Fruit fly (Drosophila melanogaster) whole organism, prepupa: ENCODE measurements around the gene Nepl20.
A peak's percentile ranks its signal among the peaks of the same experiment; 100 is the strongest.

Experiments
- Blimp-1 ChIP-seq: fragments of 200-800 bp; sonication (Bioruptor generic); optimal IDR thresholded peaks from 3 replicates; lab custom pipeline; 2017; ENCODE audit warnings: missing biosample characterization, missing genetic modification characterization, mild to moderate bottlenecking, moderate library complexity, missing genetic modification reagents
- CG10669 ChIP-seq: fragments of 200-800 bp; sonication (Bioruptor generic); optimal IDR thresholded peaks from 3 replicates; lab custom pipeline; 2018; ENCODE audit warnings: missing biosample characterization, mild to moderate bottlenecking, missing genetic modification characterization, moderate library complexity
- CG11294 ChIP-seq: fragments of 200-800 bp; sonication (Bioruptor generic); IDR thresholded peaks from 2 replicates; pipeline ENCODE4 v1.3.6; 2022; ENCODE audit warnings: missing biosample characterization, missing genetic modification characterization
- CG11762 ChIP-seq: fragments of 200-800 bp; sonication (Bioruptor generic); optimal IDR thresholded peaks from 3 replicates; lab custom pipeline; 2016; ENCODE audit warnings: missing biosample characterization, missing genetic modification characterization; ENCODE audit not compliant: insufficient read depth
- CG11902 ChIP-seq: fragments of 200-800 bp; sonication (Bioruptor generic); optimal IDR thresholded peaks from 3 replicates; lab custom pipeline; 2016; ENCODE audit warnings: missing biosample characterization, missing genetic modification characterization
- CG15336 ChIP-seq: fragments of 200-800 bp; sonication (Bioruptor generic); IDR thresholded peaks from 2 replicates; pipeline ENCODE4 v1.3.6; 2022; ENCODE audit warnings: missing biosample characterization, missing genetic modification characterization
- CG1621 ChIP-seq: fragments of 200-800 bp; sonication (Bioruptor generic); optimal IDR thresholded peaks from 3 replicates; lab custom pipeline; 2018; ENCODE audit warnings: missing biosample characterization, mild to moderate bottlenecking, missing genetic modification characterization
- CG16779 ChIP-seq: fragments of 200-800 bp; sonication (Bioruptor generic); optimal IDR thresholded peaks from 3 replicates; lab custom pipeline; 2017; ENCODE audit warnings: missing biosample characterization, mild to moderate bottlenecking, missing genetic modification characterization
- CG3032 ChIP-seq: fragments of 200-800 bp; optimal IDR thresholded peaks from 2 replicates; lab custom pipeline; 2019; ENCODE audit warnings: missing biosample characterization, mild to moderate bottlenecking, missing genetic modification characterization, moderate library complexity
- CG31627 ChIP-seq: fragments of 200-800 bp; sonication (Bioruptor generic); optimal IDR thresholded peaks from 3 replicates; lab custom pipeline; 2016; ENCODE audit warnings: missing biosample characterization, missing genetic modification characterization
- CG34406 ChIP-seq: fragments of 200-800 bp; sonication (Bioruptor generic); optimal IDR thresholded peaks from 3 replicates; lab custom pipeline; 2016; ENCODE audit warnings: missing biosample characterization, missing genetic modification characterization
- CG4318 ChIP-seq: fragments of 200-800 bp; sonication (Bioruptor generic); optimal IDR thresholded peaks from 3 replicates; lab custom pipeline; 2017; ENCODE audit warnings: missing biosample characterization, mild to moderate bottlenecking, missing genetic modification characterization
- CG6163 ChIP-seq: fragments of 200-800 bp; sonication (Bioruptor generic); IDR thresholded peaks from 3 replicates; pipeline ENCODE4 v1.3.6; 2022; ENCODE audit warnings: missing biosample characterization, missing genetic modification characterization
- CG6276 ChIP-seq: fragments of 200-800 bp; sonication (Bioruptor generic); optimal IDR thresholded peaks from 2 replicates; lab custom pipeline; 2017; ENCODE audit warnings: missing biosample characterization, mild to moderate bottlenecking, missing genetic modification characterization
- CG6792 ChIP-seq: fragments of 200-800 bp; sonication (Bioruptor generic); optimal IDR thresholded peaks from 3 replicates; lab custom pipeline; 2016; ENCODE audit warnings: missing biosample characterization, missing genetic modification characterization
- CG6808 ChIP-seq: fragments of 200-800 bp; sonication (Bioruptor generic); optimal IDR thresholded peaks from 3 replicates; lab custom pipeline; 2017; ENCODE audit warnings: missing biosample characterization, missing genetic modification characterization, mild to moderate bottlenecking, moderate library complexity, missing genetic modification reagents
- CG6854 ChIP-seq: fragments of 200-800 bp; sonication (Bioruptor generic); optimal IDR thresholded peaks from 2 replicates; lab custom pipeline; 2017; ENCODE audit warnings: missing biosample characterization, mild to moderate bottlenecking, missing genetic modification characterization
- CG8632 ChIP-seq: fragments of 200-800 bp; sonication (Bioruptor generic); optimal IDR thresholded peaks from 3 replicates; lab custom pipeline; 2016; ENCODE audit warnings: missing biosample characterization, missing genetic modification characterization
- Eip75B ChIP-seq: fragments of 200-800 bp; sonication (Bioruptor generic); optimal IDR thresholded peaks from 3 replicates; lab custom pipeline; 2016; ENCODE audit warnings: missing biosample characterization, missing genetic modification characterization
- Eip78C ChIP-seq: fragments of 200-800 bp; sonication (Bioruptor generic); peaks from one replicate; lab custom pipeline; 2016; ENCODE audit warnings: missing biosample characterization, missing genetic modification characterization
- Eip93F ChIP-seq: fragments of 200-800 bp; sonication (Bioruptor generic); optimal IDR thresholded peaks from 2 replicates; lab custom pipeline; 2016; ENCODE audit warnings: missing biosample characterization, mild to moderate bottlenecking, missing genetic modification characterization
- Ets21C ChIP-seq: fragments of 200-800 bp; sonication (Bioruptor generic); optimal IDR thresholded peaks from 3 replicates; lab custom pipeline; 2016; ENCODE audit warnings: missing biosample characterization, missing genetic modification characterization
- Ets96B ChIP-seq: fragments of 200-800 bp; optimal IDR thresholded peaks from 2 replicates; lab custom pipeline; 2019; ENCODE audit warnings: missing biosample characterization, mild to moderate bottlenecking, missing genetic modification characterization, moderate library complexity
- Gug ChIP-seq: fragments of 200-800 bp; sonication (Bioruptor generic); IDR thresholded peaks from 2 replicates; pipeline ENCODE4 v1.3.6; 2022; ENCODE audit warnings: missing biosample characterization, missing genetic modification characterization
- Hr38 ChIP-seq: sonication (Bioruptor generic); optimal IDR thresholded peaks from 2 replicates; lab custom pipeline; 2016; ENCODE audit warnings: missing biosample characterization, missing genetic modification characterization
- Lpt ChIP-seq: fragments of 200-800 bp; sonication (Bioruptor generic); optimal IDR thresholded peaks from 3 replicates; lab custom pipeline; 2016; ENCODE audit warnings: missing biosample characterization, missing genetic modification characterization
- Met ChIP-seq: fragments of 200-800 bp; sonication (Bioruptor generic); optimal IDR thresholded peaks from 3 replicates; lab custom pipeline; 2016; ENCODE audit warnings: missing biosample characterization, missing genetic modification characterization
- OdsH ChIP-seq: fragments of 200-800 bp; sonication (Bioruptor generic); optimal IDR thresholded peaks from 3 replicates; lab custom pipeline; 2016; ENCODE audit warnings: missing biosample characterization, missing genetic modification characterization
- Sox102F ChIP-seq: fragments of 200-800 bp; sonication (Bioruptor generic); optimal IDR thresholded peaks from 2 replicates; lab custom pipeline; 2016; ENCODE audit warnings: missing biosample characterization, mild to moderate bottlenecking, missing genetic modification characterization
- Sox15 ChIP-seq: fragments of 200-800 bp; sonication (Bioruptor generic); optimal IDR thresholded peaks from 3 replicates; lab custom pipeline; 2016; ENCODE audit warnings: missing biosample characterization, missing genetic modification characterization
- achi ChIP-seq: fragments of 200-800 bp; sonication (Bioruptor generic); optimal IDR thresholded peaks from 3 replicates; lab custom pipeline; 2016; ENCODE audit warnings: missing biosample characterization, missing genetic modification characterization
- acj6 ChIP-seq: fragments of 200-800 bp; sonication (Bioruptor generic); optimal IDR thresholded peaks from 3 replicates; lab custom pipeline; 2016; ENCODE audit warnings: missing biosample characterization, missing genetic modification characterization
- cyc ChIP-seq: fragments of 200-800 bp; sonication (Bioruptor generic); optimal IDR thresholded peaks from 3 replicates; lab custom pipeline; 2016; ENCODE audit warnings: missing biosample characterization, missing genetic modification characterization
- dac ChIP-seq: fragments of 200-800 bp; sonication (Bioruptor generic); optimal IDR thresholded peaks from 2 replicates; lab custom pipeline; 2017; ENCODE audit warnings: missing biosample characterization, mild to moderate bottlenecking, missing genetic modification characterization
- eg ChIP-seq: fragments of 200-800 bp; sonication (Bioruptor generic); IDR thresholded peaks from 3 replicates; pipeline ENCODE4 v1.3.6; 2022; ENCODE audit warnings: missing biosample characterization, missing genetic modification characterization
- fd59A ChIP-seq: fragments of 200-800 bp; sonication (Bioruptor generic); optimal IDR thresholded peaks from 2 replicates; lab custom pipeline; 2017; ENCODE audit warnings: missing biosample characterization, mild to moderate bottlenecking, missing genetic modification characterization, missing genetic modification reagents
- fd85E ChIP-seq: fragments of 200-800 bp; sonication (Bioruptor generic); optimal IDR thresholded peaks from 3 replicates; lab custom pipeline; 2016; ENCODE audit warnings: missing biosample characterization, missing genetic modification characterization
- fkh ChIP-seq: fragments of 200-800 bp; sonication (Bioruptor generic); optimal IDR thresholded peaks from 3 replicates; lab custom pipeline; 2017; ENCODE audit warnings: missing biosample characterization, mild to moderate bottlenecking, missing genetic modification characterization, moderate library complexity
- lz ChIP-seq: fragments of 200-800 bp; sonication (Bioruptor generic); optimal IDR thresholded peaks from 3 replicates; lab custom pipeline; 2016; ENCODE audit warnings: missing biosample characterization, missing genetic modification characterization
- net ChIP-seq: fragments of 200-800 bp; sonication (Bioruptor generic); optimal IDR thresholded peaks from 3 replicates; lab custom pipeline; 2016; ENCODE audit warnings: missing biosample characterization, missing genetic modification characterization
- spab ChIP-seq: fragments of 200-800 bp; sonication (Bioruptor generic); optimal IDR thresholded peaks from 2 replicates; lab custom pipeline; 2017; ENCODE audit warnings: missing biosample characterization, mild to moderate bottlenecking, missing genetic modification characterization, missing genetic modification reagents
- ss ChIP-seq, 2 experiments: fragments of 200-800 bp; sonication (Bioruptor generic); optimal IDR thresholded peaks; 2 replicates in 1 of 2; 3 replicates in 1 of 2; lab custom pipeline; 2017 to 2018; ENCODE audit warnings: mild to moderate bottlenecking in 2 of 2, missing biosample characterization in 2 of 2, missing genetic modification characterization in 2 of 2, moderate library complexity in 1 of 2
- svp ChIP-seq: fragments of 200-800 bp; sonication (Bioruptor generic); peaks from one replicate; lab custom pipeline; 2016; ENCODE audit warnings: missing biosample characterization, missing genetic modification characterization
- topi ChIP-seq: fragments of 200-800 bp; sonication (Bioruptor generic); optimal IDR thresholded peaks from 3 replicates; lab custom pipeline; 2016; ENCODE audit warnings: missing biosample characterization, missing genetic modification characterization
- vri ChIP-seq: fragments of 200-800 bp; sonication (Bioruptor generic); optimal IDR thresholded peaks from 3 replicates; lab custom pipeline; 2016; ENCODE audit warnings: missing biosample characterization, mild to moderate bottlenecking, missing genetic modification characterization

Nepl20 gene

DNA sequence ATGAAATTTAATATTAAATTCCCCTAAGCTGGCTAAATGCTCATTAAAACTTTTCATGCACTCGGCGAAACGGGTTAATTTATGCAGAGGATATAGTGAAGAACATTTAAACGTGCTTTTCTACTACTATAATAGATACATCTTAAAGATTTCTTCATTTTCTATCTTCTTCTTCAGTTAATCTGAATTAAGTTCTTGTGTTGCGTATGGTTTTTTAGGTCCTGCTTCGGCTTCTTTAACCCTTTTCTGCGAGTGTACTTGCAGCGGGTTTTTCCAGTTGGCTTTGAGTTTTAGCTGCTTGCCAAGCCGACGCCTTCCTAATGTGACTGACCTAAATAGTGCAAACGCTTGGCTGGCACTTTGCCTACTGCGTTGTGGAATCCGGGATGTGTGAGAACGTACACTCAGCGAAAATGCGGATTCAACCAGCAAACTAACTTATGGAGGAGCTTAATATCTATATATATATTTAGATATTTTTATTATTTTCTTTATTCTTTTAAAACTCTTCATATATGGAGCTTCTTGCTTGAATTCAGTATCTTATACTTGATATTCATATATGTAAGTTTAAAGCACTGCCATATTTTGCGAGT is 29.8 kb upstream of the Nepl20 start (continued):
- TF ChIP-seq CG6854 (GFP tag; lab: Kevin White, UChicago) (no peak), Gug (GFP tag; lab: Robert Waterston, UW) (peak; percentile 61), eg (GFP tag; lab: Robert Waterston, UW) (peak; percentile 86), fd59A (GFP tag; lab: Kevin White, UChicago) (peak; percentile 8), CG16779 (tag; lab: Kevin White, UChicago) (peak; percentile 8), dac (GFP tag; lab: Kevin White, UChicago) (peak; percentile 32), topi (no peak), achi (GFP tag; lab: Kevin White, UChicago) (peak; percentile 1)
- TF ChIP-seq, all 60 proteins: peak for 30

DNA sequence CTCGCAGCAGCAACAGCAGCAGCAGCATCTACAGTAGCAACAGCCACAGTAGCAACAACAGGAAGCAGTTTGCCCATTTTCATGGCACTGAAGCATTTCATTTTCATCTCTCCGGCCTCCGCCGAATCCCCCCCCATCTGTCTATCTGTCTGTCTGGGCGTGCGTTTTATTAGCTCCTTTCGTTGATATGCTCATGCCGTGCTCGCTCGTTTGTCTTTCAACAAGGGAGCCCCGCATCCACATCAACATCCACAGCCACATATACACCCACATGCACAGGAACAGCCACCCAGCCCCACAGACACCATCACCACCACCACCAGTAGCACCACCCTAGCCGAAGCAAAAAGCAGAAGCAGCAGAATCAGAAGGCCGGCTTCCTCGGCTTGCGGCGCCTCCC is 29.1 kb upstream of the Nepl20 start:
- TF ChIP-seq CG4318 (no peak), ss (GFP tag; optimal IDR thresholded peaks at IDR 0.05; lab: Kevin White, UChicago) (peak in 1 of 2 experiments; percentile 58), CG6276 (GFP tag; lab: Kevin White, UChicago) (no peak), CG6808 (GFP tag; lab: Kevin White, UChicago) (no peak), topi (no peak), CG6792 (GFP tag; lab: Kevin White, UChicago) (no peak), Met (no peak), lz (GFP tag; lab: Kevin White, UChicago) (no peak), CG8632 (GFP tag; lab: Kevin White, UChicago) (no peak), Eip78C (no peak), CG3032 (no peak), Eip75B (no peak), CG6854 (GFP tag; lab: Kevin White, UChicago) (peak; percentile 11), CG11294 (no peak), CG1621 (tag; lab: Kevin White, UChicago) (no peak), CG31627 (GFP tag; lab: Kevin White, UChicago) (no peak)

DNA sequence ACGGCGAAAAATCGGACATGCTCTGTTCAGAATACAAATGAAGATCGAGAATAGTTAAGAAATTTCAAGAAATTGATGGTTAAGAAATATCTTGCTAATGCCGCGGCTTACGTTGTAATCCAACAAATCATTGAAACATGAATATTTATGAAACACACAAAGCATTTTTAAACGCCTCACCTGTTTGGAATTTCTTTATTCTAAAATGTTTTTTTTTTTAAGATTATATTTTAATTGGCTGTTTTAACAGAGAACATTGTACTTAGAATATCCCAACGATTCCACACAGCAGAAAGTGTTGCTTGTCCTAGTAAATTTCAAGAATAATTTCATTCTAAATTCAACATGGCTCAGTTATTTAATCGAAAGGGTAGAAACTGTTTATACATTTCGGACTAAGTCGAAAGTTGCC is 28.6 kb upstream of the Nepl20 start:
- TF ChIP-seq Blimp-1 (GFP tag; lab: Kevin White, UChicago), result no peak
- TF ChIP-seq vri (GFP tag; lab: Kevin White, UChicago), result no peak
- TF ChIP-seq Ets96B (tag; lab: Kevin White, UChicago), result peak; percentile 28
- TF ChIP-seq CG1621 (tag; lab: Kevin White, UChicago), result no peak
- TF ChIP-seq CG6854 (GFP tag; lab: Kevin White, UChicago), result no peak
- no peak for TF ChIP-seq fkh
- no peak for TF ChIP-seq CG11294
- peak; percentile 10 for TF ChIP-seq fd59A (GFP tag; lab: Kevin White, UChicago)
- TF ChIP-seq CG16779 (tag; lab: Kevin White, UChicago), result peak; percentile 37
- no peak; the same call in 2 of the 3 replicates for TF ChIP-seq eg (GFP tag; lab: Robert Waterston, UW)
- peak; percentile 44 for TF ChIP-seq CG10669 (GFP tag; lab: Kevin White, UChicago)
- peak; percentile 53 for TF ChIP-seq dac (GFP tag; lab: Kevin White, UChicago)
- TF ChIP-seq CG8632 (GFP tag; lab: Kevin White, UChicago), result peak; percentile 33
- TF ChIP-seq fd85E (GFP tag; lab: Kevin White, UChicago), result no peak
- TF ChIP-seq svp (GFP tag; lab: Kevin White, UChicago), result peak; percentile 75
- peak; percentile 57 for TF ChIP-seq CG6276 (GFP tag; lab: Kevin White, UChicago)
- TF ChIP-seq acj6 (GFP tag; lab: Kevin White, UChicago), result peak; percentile 64
- peak; percentile 65 for TF ChIP-seq net
- no peak for TF ChIP-seq Eip93F
- no peak for TF ChIP-seq CG11902 (GFP tag; lab: Kevin White, UChicago)
- no peak for TF ChIP-seq CG11762 (GFP tag; lab: Kevin White, UChicago)
- peak; percentile 61 for TF ChIP-seq spab
- peak; percentile 25 for TF ChIP-seq Lpt (GFP tag; lab: Kevin White, UChicago)
- TF ChIP-seq CG6792 (GFP tag; lab: Kevin White, UChicago), result peak; percentile 25
- no peak for TF ChIP-seq CG15336 (GFP tag; lab: Robert Waterston, UW)
- no peak for TF ChIP-seq cyc (GFP tag; lab: Kevin White, UChicago)
- TF ChIP-seq CG3032, result peak; percentile 31
- TF ChIP-seq Ets21C (GFP tag; lab: Kevin White, UChicago), result no peak
- peak; percentile 63 for TF ChIP-seq OdsH
- peak; percentile 41 for TF ChIP-seq CG34406 (GFP tag; lab: Kevin White, UChicago)
- peak; percentile 24 for TF ChIP-seq Met
- no peak for TF ChIP-seq CG31627 (GFP tag; lab: Kevin White, UChicago)
- TF ChIP-seq Sox102F, result no peak
- peak; percentile 18 to 36 for TF ChIP-seq ss (GFP tag; optimal IDR thresholded peaks at IDR 0.05; lab: Kevin White, UChicago)
- no peak for TF ChIP-seq Gug (GFP tag; lab: Robert Waterston, UW)
- peak; percentile 51 for TF ChIP-seq Eip75B
- peak; percentile 14 for TF ChIP-seq Sox15 (GFP tag; lab: Kevin White, UChicago)
- peak; percentile 62; the same call in 1 of the 3 replicates for TF ChIP-seq CG6163
- TF ChIP-seq Hr38, result no peak
